Fruit fly (Drosophila melanogaster) whole organism, wandering third instar larva: ENCODE results near the gene CG9922.

Experiments
- OdsH ChIP-seq: fragments of 200-800 bp; sonication (Bioruptor generic); optimal IDR thresholded peaks from 2 replicates; lab custom pipeline; 2016; ENCODE audit warnings: missing biosample characterization, mild to moderate bottlenecking, missing genetic modification characterization
- dl ChIP-seq, 2 experiments: fragments of 175-275, 200-275 bp in 1 of 2; fragments of 200-275 bp in 1 of 2; sonication (Bioruptor generic); optimal IDR thresholded peaks; lab custom pipeline; 2018; ENCODE audit warnings: mild to moderate bottlenecking in 2 of 2, missing biosample characterization in 2 of 2, missing genetic modification characterization in 2 of 2, moderate library complexity in 2 of 2; ENCODE audit not compliant: partially characterized antibody in 2 of 2, insufficient read depth in 1 of 2

DNA sequence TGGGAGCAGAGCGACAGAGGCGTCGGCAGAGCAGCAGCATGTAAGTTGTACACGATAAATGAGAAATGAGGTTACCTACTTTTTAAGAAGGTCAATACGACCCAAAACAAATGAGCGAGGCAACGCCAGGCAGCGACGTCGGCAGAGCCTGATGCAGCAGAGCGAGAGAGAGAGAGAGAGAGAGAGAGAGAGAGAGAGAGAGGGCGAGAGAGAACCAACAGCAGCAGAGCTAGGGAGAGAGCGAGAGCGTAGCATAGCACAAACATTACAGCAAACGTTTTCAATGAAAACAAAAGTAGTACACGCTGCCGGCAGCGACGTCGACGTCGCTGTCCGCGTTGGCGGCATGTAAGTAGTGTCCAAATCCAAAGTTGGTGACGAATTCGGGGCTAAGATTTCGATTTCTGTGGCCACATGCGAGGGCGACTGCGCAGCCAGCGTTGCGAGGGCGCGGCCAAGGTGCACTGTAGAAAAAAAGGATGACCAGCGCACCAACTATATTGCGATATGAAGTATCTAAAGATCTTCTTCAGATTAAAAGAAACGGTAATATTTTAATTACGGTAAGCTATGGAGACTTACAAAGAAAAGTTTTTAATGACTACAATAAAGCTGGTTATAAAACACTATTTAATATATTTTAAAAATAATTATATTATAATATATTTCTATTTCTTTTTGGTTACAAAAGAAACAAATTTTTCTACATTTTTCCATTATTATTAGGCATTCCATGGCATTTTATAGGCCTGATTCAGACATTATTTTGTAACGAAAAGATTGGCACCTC is 18.4 kb downstream of the CG9922 start:
- peak; percentile 47 to 84 for TF ChIP-seq dl (GFP tag; optimal IDR thresholded peaks at IDR 0.05; lab: Kevin White, UChicago; ENCODE audit: insufficient read depth in 1 of 2, partially characterized antibody in 2 of 2)
- TF ChIP-seq OdsH: no peak
